Worm (Caenorhabditis elegans) whole organism, late embryonic: ENCODE data around the gene T26A5.2.

ENCODE experiments used
- C38D4.7 ChIP-seq: fragments of 200-800 bp; sonication (Bioruptor generic); optimal IDR thresholded peaks from 2 replicates; lab custom pipeline; 2018; ENCODE audit warnings: mild to moderate bottlenecking, missing genetic modification characterization, moderate library complexity, missing compliant biosample characterization
- F13H6.1 ChIP-seq: sonication (generic microtip); optimal IDR thresholded peaks from 2 replicates; lab custom pipeline; 2016; ENCODE audit warnings: missing genetic modification characterization, missing compliant biosample characterization
- Y22D7AL.16 ChIP-seq: sonication (generic microtip); optimal IDR thresholded peaks from 2 replicates; lab custom pipeline; 2016; ENCODE audit warnings: missing genetic modification characterization, missing compliant biosample characterization
- ahr-1 ChIP-seq: sonication (generic microtip); optimal IDR thresholded peaks from 2 replicates; lab custom pipeline; 2016; ENCODE audit warnings: missing genetic modification characterization, missing compliant biosample characterization
- ceh-14 ChIP-seq: sonication (generic microtip); optimal IDR thresholded peaks from 2 replicates; lab custom pipeline; 2016; ENCODE audit warnings: missing genotype, missing genetic modification characterization, missing compliant biosample characterization
- ceh-19 ChIP-seq: fragments of 200-800 bp; sonication (Bioruptor generic); optimal IDR thresholded peaks from 2 replicates; lab custom pipeline; 2018; ENCODE audit warnings: mild to moderate bottlenecking, missing genetic modification characterization, missing compliant biosample characterization
- ceh-2 ChIP-seq: sonication (generic microtip); optimal IDR thresholded peaks from 2 replicates; lab custom pipeline; 2016; ENCODE audit warnings: missing genotype, missing genetic modification characterization, missing compliant biosample characterization
- ceh-22 ChIP-seq: sonication (generic microtip); optimal IDR thresholded peaks from 2 replicates; lab custom pipeline; 2017; ENCODE audit warnings: missing biosample characterization, missing genetic modification characterization
- ceh-24 ChIP-seq: sonication (generic microtip); optimal IDR thresholded peaks from 2 replicates; lab custom pipeline; 2016; ENCODE audit warnings: mild to moderate bottlenecking, missing genetic modification characterization, missing compliant biosample characterization
- ceh-30 ChIP-seq: fragments of 150-350 bp; optimal IDR thresholded peaks from 2 replicates; lab custom pipeline; 2014; ENCODE audit warnings: missing biosample characterization, missing genetic modification characterization
- ceh-31 ChIP-seq: sonication (generic microtip); optimal IDR thresholded peaks from 2 replicates; lab custom pipeline; 2016; ENCODE audit warnings: missing genetic modification characterization, missing compliant biosample characterization
- ceh-34 ChIP-seq: sonication (generic microtip); optimal IDR thresholded peaks from 2 replicates; lab custom pipeline; 2016; ENCODE audit warnings: mild to moderate bottlenecking, missing genetic modification characterization, missing compliant biosample characterization
- ceh-45 ChIP-seq: fragments of 200-800 bp; sonication (Bioruptor generic); IDR thresholded peaks from 2 replicates; pipeline ENCODE4 v1.3.6; 2022; ENCODE audit warnings: missing genetic modification reagents, missing genetic modification characterization, missing compliant biosample characterization
- dve-1 ChIP-seq: sonication (generic microtip); optimal IDR thresholded peaks from 2 replicates; lab custom pipeline; 2017; ENCODE audit warnings: antibody characterized with exemption, mild to moderate bottlenecking, missing genetic modification characterization, missing compliant biosample characterization
- elt-2 ChIP-seq: sonication (generic microtip); optimal IDR thresholded peaks from 2 replicates; lab custom pipeline; 2016; ENCODE audit warnings: missing genetic modification reagents, missing genetic modification characterization, missing compliant biosample characterization
- elt-4 ChIP-seq: sonication (generic microtip); optimal IDR thresholded peaks from 2 replicates; lab custom pipeline; 2016; ENCODE audit warnings: missing genetic modification characterization, missing compliant biosample characterization
- fkh-6 ChIP-seq: sonication (generic microtip); optimal IDR thresholded peaks from 2 replicates; lab custom pipeline; 2016; ENCODE audit warnings: missing genetic modification characterization, missing compliant biosample characterization
- hlh-13 ChIP-seq: fragments of 200-800 bp; sonication (Bioruptor generic); optimal IDR thresholded peaks from 2 replicates; lab custom pipeline; 2018; ENCODE audit warnings: mild to moderate bottlenecking, missing genetic modification characterization, missing compliant biosample characterization
- hlh-30 ChIP-seq: sonication (generic microtip); optimal IDR thresholded peaks from 2 replicates; lab custom pipeline; 2017; ENCODE audit warnings: antibody characterized with exemption, missing genetic modification characterization, missing compliant biosample characterization; ENCODE audit not compliant: insufficient read depth
- hlh-8 ChIP-seq: sonication (generic microtip); optimal IDR thresholded peaks from 2 replicates; lab custom pipeline; 2016; ENCODE audit warnings: missing genotype, missing genetic modification characterization, missing compliant biosample characterization
- nfya-1 ChIP-seq: sonication (generic microtip); optimal IDR thresholded peaks from 2 replicates; lab custom pipeline; 2017; ENCODE audit warnings: missing genetic modification characterization, mild to moderate bottlenecking, missing compliant biosample characterization, antibody characterized with exemption, moderate library complexity
- nhr-232 ChIP-seq: sonication (generic microtip); optimal IDR thresholded peaks from 2 replicates; lab custom pipeline; 2016; ENCODE audit warnings: missing genetic modification characterization, missing compliant biosample characterization
- odd-2 ChIP-seq: sonication (generic microtip); optimal IDR thresholded peaks from 2 replicates; lab custom pipeline; 2017; ENCODE audit warnings: antibody characterized with exemption, mild to moderate bottlenecking, missing genetic modification characterization, missing compliant biosample characterization
- pax-1 ChIP-seq: fragments of 150-350 bp; optimal IDR thresholded peaks from 2 replicates; lab custom pipeline; 2014; ENCODE audit warnings: missing biosample characterization, missing genetic modification characterization
- pha-2 ChIP-seq: sonication (generic microtip); optimal IDR thresholded peaks from 2 replicates; lab custom pipeline; 2017; ENCODE audit warnings: mild to moderate bottlenecking, missing genetic modification characterization, missing compliant biosample characterization
- pha-4 ChIP-seq: fragments of 150-350 bp; optimal IDR thresholded peaks from 2 replicates; lab custom pipeline; 2018; ENCODE audit warnings: missing biosample characterization, missing genetic modification reagents, missing genetic modification characterization
- pros-1 ChIP-seq: fragments of 150-350 bp; optimal IDR thresholded peaks from 2 replicates; lab custom pipeline; 2014; ENCODE audit warnings: missing biosample characterization, missing genetic modification reagents, missing genetic modification characterization
- ref-2 ChIP-seq: sonication (generic microtip); optimal IDR thresholded peaks from 2 replicates; lab custom pipeline; 2016; ENCODE audit warnings: missing genetic modification characterization, missing compliant biosample characterization
- sox-2 ChIP-seq: fragments of 200-800 bp; sonication (Bioruptor generic); IDR thresholded peaks from 2 replicates; pipeline ENCODE4 v1.3.6; 2022; ENCODE audit warnings: missing genetic modification reagents, missing genetic modification characterization, missing compliant biosample characterization
- sox-4 ChIP-seq: sonication (generic microtip); optimal IDR thresholded peaks from 2 replicates; lab custom pipeline; 2017; ENCODE audit warnings: mild to moderate bottlenecking, missing genetic modification characterization, inconsistent platforms, missing compliant biosample characterization
- tbx-2 ChIP-seq: sonication (generic microtip); optimal IDR thresholded peaks from 2 replicates; lab custom pipeline; 2016; ENCODE audit warnings: missing genetic modification characterization, missing compliant biosample characterization
- unc-55 ChIP-seq: sonication (generic microtip); optimal IDR thresholded peaks from 2 replicates; lab custom pipeline; 2017; ENCODE audit warnings: missing biosample characterization, missing genetic modification reagents, missing genetic modification characterization
- unc-86 ChIP-seq: sonication (generic microtip); optimal IDR thresholded peaks from 2 replicates; lab custom pipeline; 2016; ENCODE audit warnings: missing genetic modification characterization, missing compliant biosample characterization
- ztf-16 ChIP-seq: sonication (generic microtip); optimal IDR thresholded peaks from 2 replicates; lab custom pipeline; 2017; ENCODE audit warnings: missing genetic modification characterization, missing compliant biosample characterization

T26A5.2 gene

DNA sequence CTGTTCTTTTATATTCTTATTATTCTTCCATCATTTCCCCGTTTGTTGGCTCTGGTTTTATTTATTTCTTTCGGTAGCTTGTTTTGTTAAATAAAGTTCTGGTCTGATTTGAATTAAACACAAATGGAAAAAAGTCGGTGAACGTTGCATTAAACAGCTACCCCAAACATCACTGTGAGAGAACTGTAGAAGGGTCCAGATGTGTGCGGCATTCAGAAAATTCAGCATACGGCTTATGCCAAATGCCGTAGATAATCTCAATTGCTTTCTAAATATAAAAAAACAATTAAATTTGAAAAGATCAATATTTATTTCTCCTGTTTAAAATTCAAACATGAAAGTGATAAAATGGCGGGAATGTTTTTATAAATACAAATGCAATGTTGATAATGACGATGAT is 27.3 kb upstream of the T26A5.2 start:
- TF ChIP-seq pros-1 (tag; lab: Kevin White, UChicago) (no peak), hlh-8 (tag; lab: Kevin White, UChicago) (no peak), ceh-31 (tag; lab: Kevin White, UChicago) (no peak), ceh-14 (tag; lab: Kevin White, UChicago) (no peak), ztf-16 (tag; lab: Kevin White, UChicago) (no peak), odd-2 (tag; lab: Kevin White, UChicago) (no peak), ceh-22 (tag; lab: Kevin White, UChicago) (no peak), ceh-19 (GFP tag; lab: Kevin White, UChicago) (no peak), unc-55 (no peak), ceh-30 (tag; lab: Kevin White, UChicago) (no peak), ceh-34 (tag; lab: Kevin White, UChicago) (no peak), fkh-6 (tag; lab: Kevin White, UChicago) (no peak)

DNA sequence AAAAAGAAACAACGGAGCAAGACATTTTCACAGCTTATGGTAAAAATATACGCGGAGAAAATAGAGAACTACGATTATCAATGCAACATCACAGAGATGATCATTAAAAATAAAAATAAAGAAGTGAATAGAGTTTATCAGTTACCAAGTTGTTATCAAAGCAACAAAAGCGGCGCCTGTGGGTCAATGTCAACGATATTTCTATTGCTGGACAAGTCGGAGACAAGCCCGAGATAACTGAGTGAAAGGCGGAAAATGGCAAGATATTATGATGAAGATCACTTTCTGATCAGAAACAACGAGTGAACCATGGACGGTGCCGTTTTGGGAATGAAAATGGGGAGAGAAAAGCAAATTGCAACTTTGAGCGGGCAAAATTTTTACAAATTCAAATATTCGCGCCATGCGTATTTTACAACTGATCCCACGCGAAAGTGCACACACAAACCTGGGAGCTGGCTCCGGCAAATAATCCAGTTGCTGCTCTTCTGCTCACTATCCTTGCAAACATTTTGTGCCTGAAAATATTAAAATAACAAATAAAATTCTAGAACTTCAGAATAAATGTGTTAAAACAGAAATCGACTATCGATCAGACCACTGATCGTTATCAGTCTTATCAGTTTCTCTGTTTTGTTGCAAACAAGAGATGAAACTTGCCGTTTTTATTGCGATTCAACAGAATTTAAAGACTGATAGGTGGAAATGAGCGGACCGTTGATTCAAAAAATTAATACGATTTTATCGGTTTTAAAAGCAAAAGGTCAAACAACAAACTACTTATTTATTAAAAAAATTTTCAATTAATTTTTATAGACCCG is 24.6 kb upstream of the T26A5.2 start, which contains the start of gene mel-32:
mel-32 (minus strand) TSS at position 696 of the 821 bp plus-strand sequence.
- no peak for TF ChIP-seq dve-1 (tag; lab: Kevin White, UChicago)
- TF ChIP-seq F13H6.1 (tag; lab: Kevin White, UChicago): no peak
- peak; percentile 61 for TF ChIP-seq elt-2 (tag; lab: Kevin White, UChicago)
- no peak for TF ChIP-seq sox-2

DNA sequence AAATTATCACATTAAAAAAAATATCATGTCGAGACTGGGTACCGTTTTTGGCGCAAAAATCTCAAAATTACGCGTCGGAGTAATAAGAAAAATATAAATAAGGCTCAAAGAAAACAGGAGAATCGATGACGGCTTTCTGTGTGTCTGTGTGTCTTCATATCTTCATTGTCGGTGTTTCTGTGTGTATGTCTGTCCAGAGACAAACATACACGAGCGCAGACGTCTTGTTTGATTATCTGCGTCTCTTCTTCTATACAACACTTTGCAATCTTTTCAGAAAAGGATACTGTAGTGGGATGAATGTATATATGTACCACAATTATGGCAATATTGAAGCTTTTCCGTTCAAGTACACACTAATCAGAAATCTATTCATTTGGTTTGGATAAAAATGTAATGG is 22.8 kb upstream of the T26A5.2 start, which contains the start of gene C05D11.13:
C05D11.13 (minus strand) TSS at position 252 of the 400 bp plus-strand sequence.
- peak; percentile 6 for TF ChIP-seq nfya-1 (tag; lab: Kevin White, UChicago)
- TF ChIP-seq unc-86 (tag; lab: Kevin White, UChicago): peak; percentile 4
- no peak for TF ChIP-seq C38D4.7 (GFP tag; lab: Kevin White, UChicago)
- peak; percentile 41 for TF ChIP-seq unc-55
- no peak for TF ChIP-seq Y22D7AL.16
- peak; percentile 28 for TF ChIP-seq ref-2 (tag; lab: Kevin White, UChicago)
- TF ChIP-seq tbx-2: peak; percentile 16
- peak; percentile 30 for TF ChIP-seq elt-2 (tag; lab: Kevin White, UChicago)
- no peak for TF ChIP-seq ceh-30 (tag; lab: Kevin White, UChicago)
- TF ChIP-seq, all 69 proteins: peak for 6

DNA sequence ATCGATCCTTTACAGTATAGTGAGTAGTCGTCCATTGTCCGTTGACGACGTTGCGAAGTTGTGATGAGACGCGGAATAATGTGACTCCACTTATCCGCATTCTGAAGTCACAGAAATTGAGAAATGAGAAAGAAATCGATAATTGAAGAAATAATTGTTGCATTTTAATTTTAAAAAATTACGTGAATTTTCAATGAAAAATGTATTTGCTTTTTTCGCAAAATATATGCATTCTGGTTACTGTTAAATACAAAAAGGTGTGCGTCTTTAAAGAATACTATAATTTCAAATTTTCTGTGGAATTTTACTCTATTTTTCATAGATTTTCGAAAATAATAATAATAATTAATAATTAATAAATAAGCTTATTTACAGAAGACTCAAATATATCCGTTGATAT is 20.3 kb upstream of the T26A5.2 start, which contains the start of gene let-721:
let-721 (minus strand) TSS at position 101 of the 400 bp plus-strand sequence.
- TF ChIP-seq ceh-45 (GFP tag; lab: Robert Waterston, UW) (no peak), nhr-232 (no peak), pax-1 (tag; lab: Kevin White, UChicago) (no peak), pha-2 (no peak), ceh-2 (tag; lab: Kevin White, UChicago) (no peak), sox-4 (tag; lab: Kevin White, UChicago) (no peak), ahr-1 (tag; lab: Kevin White, UChicago) (no peak), ceh-14 (tag; lab: Kevin White, UChicago) (no peak), hlh-13 (no peak), pros-1 (tag; lab: Kevin White, UChicago) (no peak), elt-4 (tag; lab: Kevin White, UChicago) (no peak)

- peak; percentile 39 for TF ChIP-seq elt-2 (tag; lab: Kevin White, UChicago)
- no peak for TF ChIP-seq pha-4 (tag; lab: Kevin White, UChicago)
- no peak for TF ChIP-seq ceh-14 (tag; lab: Kevin White, UChicago)
- TF ChIP-seq ceh-24 (tag; lab: Kevin White, UChicago): no peak
- peak; percentile 18 for TF ChIP-seq hlh-30 (tag; lab: Kevin White, UChicago)
Observed at ce11 chrIII:6447521-6447920, 19.6 kb upstream of the T26A5.2 start.
